Fruit fly (Drosophila melanogaster) whole organism, embryonic: ENCODE data around the gene Dok.

ENCODE experiments used
- Atf3 ChIP-seq: fragments of 200-800 bp; sonication (Bioruptor generic); optimal IDR thresholded peaks from 3 replicates; lab custom pipeline; 2016; ENCODE audit warnings: missing biosample characterization, missing genetic modification characterization
- CG10321 ChIP-seq: fragments of 200-800 bp; sonication (Bioruptor generic); IDR thresholded peaks from 2 replicates; pipeline ENCODE4 v1.3.6; 2022; ENCODE audit warnings: missing biosample characterization, missing genetic modification characterization
- CG11398 ChIP-seq: fragments of 200-800 bp; sonication (Bioruptor generic); optimal IDR thresholded peaks from 2 replicates; lab custom pipeline; 2016; ENCODE audit warnings: missing biosample characterization, missing genetic modification characterization
- CG12391 ChIP-seq: fragments of 200-800 bp; sonication (Bioruptor generic); optimal IDR thresholded peaks from 3 replicates; lab custom pipeline; 2018; ENCODE audit warnings: missing biosample characterization, mild to moderate bottlenecking, missing genetic modification characterization, moderate library complexity
- CG14050 ChIP-seq: fragments of 200-800 bp; sonication (Bioruptor generic); IDR thresholded peaks from 3 replicates; pipeline ENCODE4 v1.3.6; 2022; ENCODE audit warnings: missing biosample characterization, missing genetic modification characterization
- CG15269 ChIP-seq: fragments of 200-800 bp; sonication (Bioruptor generic); optimal IDR thresholded peaks from 2 replicates; lab custom pipeline; 2018; ENCODE audit warnings: missing biosample characterization, mild to moderate bottlenecking, missing genetic modification characterization, moderate library complexity
- CG17361 ChIP-seq: fragments of 200-800 bp; sonication (Bioruptor generic); IDR thresholded peaks from 3 replicates; pipeline ENCODE4 v1.3.6; 2022; ENCODE audit warnings: missing biosample characterization, missing genetic modification characterization
- CG18764 ChIP-seq: fragments of 200-800 bp; sonication (Bioruptor generic); optimal IDR thresholded peaks from 3 replicates; lab custom pipeline; 2016; ENCODE audit warnings: missing biosample characterization, missing genetic modification characterization
- CG2129 ChIP-seq: fragments of 200-800 bp; sonication (Bioruptor generic); IDR thresholded peaks from 2 replicates; pipeline ENCODE4 v1.3.6; 2022; ENCODE audit warnings: missing biosample characterization, missing genetic modification characterization; ENCODE audit not compliant: partially characterized antibody
- CG2202 ChIP-seq: fragments of 200-800 bp; sonication (Bioruptor generic); optimal IDR thresholded peaks from 2 replicates; lab custom pipeline; 2018; ENCODE audit warnings: missing biosample characterization, mild to moderate bottlenecking, missing genetic modification characterization
- CG31365 ChIP-seq: fragments of 200-800 bp; sonication (Bioruptor generic); optimal IDR thresholded peaks from 2 replicates; lab custom pipeline; 2018; ENCODE audit warnings: missing biosample characterization, mild to moderate bottlenecking, missing genetic modification characterization
- CG3281 ChIP-seq: fragments of 200-800 bp; sonication (Bioruptor generic); optimal IDR thresholded peaks from 3 replicates; lab custom pipeline; 2017; ENCODE audit warnings: missing biosample characterization, mild to moderate bottlenecking, missing genetic modification characterization
- CG4328 ChIP-seq: fragments of 200-800 bp; sonication (Bioruptor generic); optimal IDR thresholded peaks from 3 replicates; lab custom pipeline; 2017; ENCODE audit warnings: missing biosample characterization, missing genetic modification reagents, missing genetic modification characterization
- CG4730 ChIP-seq: fragments of 200-800 bp; sonication (Bioruptor generic); IDR thresholded peaks from 2 replicates; pipeline ENCODE4 v1.3.6; 2022; ENCODE audit warnings: missing biosample characterization, missing genetic modification characterization
- CG6765 ChIP-seq: fragments of 200-800 bp; sonication (Bioruptor generic); optimal IDR thresholded peaks from 3 replicates; lab custom pipeline; 2017; ENCODE audit warnings: missing biosample characterization, mild to moderate bottlenecking, missing genetic modification characterization
- CG8924 ChIP-seq: fragments of 200-800 bp; optimal IDR thresholded peaks from 3 replicates; lab custom pipeline; 2019; ENCODE audit warnings: missing biosample characterization, mild to moderate bottlenecking, missing genetic modification characterization, moderate library complexity
- CoRest ChIP-seq: fragments of 200-800 bp; sonication (Bioruptor generic); optimal IDR thresholded peaks from 3 replicates; lab custom pipeline; 2018; ENCODE audit warnings: missing biosample characterization, mild to moderate bottlenecking, missing genetic modification characterization, moderate library complexity
- Ets97D ChIP-seq: fragments of 200-800 bp; sonication (Bioruptor generic); optimal IDR thresholded peaks from 3 replicates; lab custom pipeline; 2016; ENCODE audit warnings: missing biosample characterization, missing genetic modification characterization
- Fer1 ChIP-seq: fragments of 200-800 bp; sonication (Bioruptor generic); optimal IDR thresholded peaks from 2 replicates; lab custom pipeline; 2017; ENCODE audit warnings: missing biosample characterization, mild to moderate bottlenecking, missing genetic modification characterization
- H15 ChIP-seq: fragments of 200-800 bp; sonication (Bioruptor generic); IDR thresholded peaks from 3 replicates; pipeline ENCODE4 v1.3.6; 2022; ENCODE audit warnings: missing biosample characterization, missing genetic modification characterization
- HHEX ChIP-seq: fragments of 200-800 bp; sonication (Bioruptor generic); optimal IDR thresholded peaks from 3 replicates; lab custom pipeline; 2017; ENCODE audit warnings: missing biosample characterization, mild to moderate bottlenecking, missing genetic modification characterization, missing genetic modification reagents
- HLH3B ChIP-seq: fragments of 200-800 bp; sonication (Bioruptor generic); IDR thresholded peaks from 2 replicates; pipeline ENCODE4 v1.3.6; 2022; ENCODE audit warnings: missing biosample characterization, missing genetic modification characterization
- HLH54F ChIP-seq: fragments of 200-800 bp; sonication (Bioruptor generic); optimal IDR thresholded peaks from 3 replicates; lab custom pipeline; 2016; ENCODE audit warnings: missing biosample characterization, missing genetic modification characterization
- Hsf ChIP-seq: fragments of 200-800 bp; sonication (Bioruptor generic); optimal IDR thresholded peaks from 3 replicates; lab custom pipeline; 2016; ENCODE audit warnings: missing biosample characterization, missing genetic modification characterization
- MBD-R2 ChIP-seq: fragments of 200-800 bp; sonication (Bioruptor generic); IDR thresholded peaks from 2 replicates; pipeline ENCODE4 v1.3.6; 2022; ENCODE audit warnings: missing biosample characterization, missing genetic modification characterization
- Meics ChIP-seq: fragments of 200-800 bp; sonication (Bioruptor generic); optimal IDR thresholded peaks from 2 replicates; lab custom pipeline; 2017; ENCODE audit warnings: missing biosample characterization, mild to moderate bottlenecking, missing genetic modification characterization
- NFAT ChIP-seq: fragments of 200-800 bp; sonication (Bioruptor generic); IDR thresholded peaks from 2 replicates; pipeline ENCODE4 v1.3.6; 2022; ENCODE audit warnings: missing biosample characterization, missing genetic modification characterization
- Opbp ChIP-seq: fragments of 200-800 bp; sonication (Bioruptor generic); IDR thresholded peaks from 3 replicates; pipeline ENCODE4 v1.3.6; 2022; ENCODE audit warnings: missing biosample characterization, missing genetic modification characterization; ENCODE audit not compliant: partially characterized antibody
- Scr ChIP-seq: fragments of 200-800 bp; sonication (Bioruptor generic); IDR thresholded peaks from 2 replicates; pipeline ENCODE4 v1.3.6; 2022; ENCODE audit warnings: missing biosample characterization, missing genetic modification characterization; ENCODE audit not compliant: partially characterized antibody
- Taf1 ChIP-seq: fragments of 200-800 bp; sonication (Bioruptor generic); IDR thresholded peaks from 2 replicates; pipeline ENCODE4 v1.3.6; 2022; ENCODE audit warnings: missing biosample characterization, missing genetic modification characterization
- Xbp1 ChIP-seq: fragments of 200-800 bp; sonication (Bioruptor generic); optimal IDR thresholded peaks from 3 replicates; lab custom pipeline; 2016; ENCODE audit warnings: missing biosample characterization, mild to moderate bottlenecking, missing genetic modification characterization
- btn ChIP-seq: fragments of 200-800 bp; sonication (Bioruptor generic); optimal IDR thresholded peaks from 2 replicates; lab custom pipeline; 2016; ENCODE audit warnings: missing biosample characterization, missing genetic modification characterization
- ci ChIP-seq: fragments of 200-800 bp; sonication (Bioruptor generic); IDR thresholded peaks from 3 replicates; pipeline ENCODE4 v1.3.6; 2022; ENCODE audit warnings: missing biosample characterization, missing genetic modification characterization
- dati ChIP-seq: fragments of 200-800 bp; sonication (Bioruptor generic); IDR thresholded peaks from 2 replicates; pipeline ENCODE4 v1.3.6; 2022; ENCODE audit warnings: missing biosample characterization, missing genetic modification characterization
- gce ChIP-seq: fragments of 200-800 bp; sonication (Bioruptor generic); IDR thresholded peaks from 3 replicates; pipeline ENCODE4 v1.3.6; 2022; ENCODE audit warnings: missing biosample characterization, missing genetic modification characterization
- gsb ChIP-seq: fragments of 200-800 bp; sonication (Bioruptor generic); IDR thresholded peaks from 2 replicates; pipeline ENCODE4 v1.3.6; 2022; ENCODE audit warnings: missing biosample characterization, missing genetic modification characterization
- gt ChIP-seq: fragments of 200-800 bp; sonication (Bioruptor generic); IDR thresholded peaks from 2 replicates; pipeline ENCODE4 v1.3.6; 2022; ENCODE audit warnings: missing biosample characterization, missing genetic modification characterization
- jigr1 ChIP-seq: fragments of 200-800 bp; sonication (Bioruptor generic); IDR thresholded peaks from 3 replicates; pipeline ENCODE4 v1.3.6; 2022; ENCODE audit warnings: missing biosample characterization, missing genetic modification characterization
- jing ChIP-seq: fragments of 200-800 bp; sonication (Bioruptor generic); optimal IDR thresholded peaks from 2 replicates; lab custom pipeline; 2018; ENCODE audit warnings: missing biosample characterization, mild to moderate bottlenecking, missing genetic modification characterization
- kni ChIP-seq: fragments of 200-800 bp; sonication (Bioruptor generic); optimal IDR thresholded peaks from 3 replicates; lab custom pipeline; 2017; ENCODE audit warnings: mild to moderate bottlenecking, missing biosample characterization, missing genetic modification reagents, missing genetic modification characterization
- odd ChIP-seq: fragments of 200-800 bp; sonication (Bioruptor generic); optimal IDR thresholded peaks from 2 replicates; lab custom pipeline; 2017; ENCODE audit warnings: missing biosample characterization, mild to moderate bottlenecking, missing genetic modification characterization
- p53 ChIP-seq: fragments of 200-800 bp; sonication (Bioruptor generic); optimal IDR thresholded peaks from 2 replicates; lab custom pipeline; 2016; ENCODE audit warnings: missing biosample characterization, missing genetic modification characterization
- pnt ChIP-seq: fragments of 200-800 bp; sonication (Bioruptor generic); optimal IDR thresholded peaks from 3 replicates; lab custom pipeline; 2016; ENCODE audit warnings: missing biosample characterization, missing genetic modification characterization
- psq ChIP-seq: fragments of 200-800 bp; sonication (Bioruptor generic); optimal IDR thresholded peaks from 2 replicates; lab custom pipeline; 2017; ENCODE audit warnings: missing biosample characterization, missing genetic modification characterization
- ranshi ChIP-seq: fragments of 200-800 bp; sonication (Bioruptor generic); IDR thresholded peaks from 2 replicates; pipeline ENCODE4 v1.3.6; 2022; ENCODE audit warnings: missing biosample characterization, missing genetic modification characterization
- repo ChIP-seq: fragments of 200-800 bp; sonication (Bioruptor generic); optimal IDR thresholded peaks from 2 replicates; lab custom pipeline; 2016; ENCODE audit warnings: missing biosample characterization, missing genetic modification characterization
- sens ChIP-seq: fragments of 200-800 bp; sonication (Bioruptor generic); peaks from one replicate; lab custom pipeline; 2016; ENCODE audit warnings: missing biosample characterization, missing genetic modification characterization
- sim ChIP-seq: fragments of 200-800 bp; sonication (Bioruptor generic); IDR thresholded peaks from 2 replicates; pipeline ENCODE4 v1.3.6; 2022; ENCODE audit warnings: missing biosample characterization, missing genetic modification characterization
- sna ChIP-seq: fragments of 200-800 bp; sonication (Bioruptor generic); IDR thresholded peaks from 2 replicates; pipeline ENCODE4 v1.3.6; 2022; ENCODE audit warnings: missing biosample characterization, missing genetic modification characterization; ENCODE audit not compliant: partially characterized antibody
- trh ChIP-seq: fragments of 200-800 bp; sonication (Bioruptor generic); optimal IDR thresholded peaks from 2 replicates; lab custom pipeline; 2016; ENCODE audit warnings: missing biosample characterization, missing genetic modification characterization
- vvl ChIP-seq: fragments of 200-800 bp; sonication (Bioruptor generic); IDR thresholded peaks from 2 replicates; pipeline ENCODE4 v1.3.6; 2022; ENCODE audit warnings: missing biosample characterization, missing genetic modification characterization
- yki ChIP-seq: fragments of >200 bp; optimal IDR thresholded peaks from 3 replicates; lab custom pipeline; 2018

The Dok gene

dm6 chrX:7305753-7306338 lies 18.2 kb upstream of the Dok start (continued):
- TF ChIP-seq CG4730 (no peak), gce (GFP tag; lab: Robert Waterston, UW) (no peak), CG17361 (GFP tag; lab: Robert Waterston, UW) (peak; percentile 73), ranshi (GFP tag; lab: Robert Waterston, UW) (peak; percentile 40; the same call in 1 of the 2 replicates), p53 (no peak), Taf1 (GFP tag; lab: Robert Waterston, UW) (no peak), gt (GFP tag; lab: Robert Waterston, UW) (no peak), NFAT (GFP tag; lab: Robert Waterston, UW) (no peak), Scr (no peak), sens (GFP tag; lab: Kevin White, UChicago) (peak; percentile 86), HHEX (peak; percentile 46), gsb (no peak), btn (GFP tag; lab: Kevin White, UChicago) (no peak), CG8924 (tag; lab: Kevin White, UChicago) (peak; percentile 28), Xbp1 (GFP tag; lab: Kevin White, UChicago) (peak; percentile 52), ci (GFP tag; lab: Robert Waterston, UW) (0 out of 3 replicates have a peak, but pooled peaks have one; percentile 24), sim (GFP tag; lab: Robert Waterston, UW) (no peak), psq (GFP tag; lab: Kevin White, UChicago) (no peak), CG31365 (no peak), CG3281 (GFP tag; lab: Kevin White, UChicago) (peak; percentile 34), CG10321 (GFP tag; lab: Robert Waterston, UW) (no peak), Opbp (GFP tag; lab: Robert Waterston, UW) (no peak), vvl (GFP tag; lab: Robert Waterston, UW) (peak; percentile 79), Meics (GFP tag; lab: Kevin White, UChicago) (peak; percentile 47), Atf3 (GFP tag; lab: Kevin White, UChicago) (no peak), CoRest (tag; lab: Kevin White, UChicago) (peak; percentile 74), CG4328 (GFP tag; lab: Kevin White, UChicago) (no peak), dati (GFP tag; lab: Robert Waterston, UW) (no peak), HLH54F (GFP tag; lab: Kevin White, UChicago) (no peak), jigr1 (peak; percentile 50; the same call in 1 of the 3 replicates), CG15269 (tag; lab: Kevin White, UChicago) (peak; percentile 49), kni (peak; percentile 36), HLH3B (GFP tag; lab: Robert Waterston, UW) (0 out of 2 replicates have a peak, but pooled peaks have one; percentile 32), Hsf (GFP tag; lab: Kevin White, UChicago) (peak; percentile 33), CG14050 (GFP tag; lab: Robert Waterston, UW) (peak; percentile 12; the same call in 1 of the 3 replicates), repo (GFP tag; lab: Kevin White, UChicago) (no peak), CG12391 (tag; lab: Kevin White, UChicago) (peak; percentile 33), H15 (GFP tag; lab: Robert Waterston, UW) (no peak), CG11398 (GFP tag; lab: Kevin White, UChicago) (no peak), sna (no peak), CG18764 (GFP tag; lab: Kevin White, UChicago) (no peak), yki (lab: Kevin White, UChicago) (no peak), Fer1 (GFP tag; lab: Kevin White, UChicago) (peak; percentile 60), trh (GFP tag; lab: Kevin White, UChicago) (no peak), MBD-R2 (GFP tag; lab: Robert Waterston, UW) (no peak), pnt (GFP tag; lab: Kevin White, UChicago) (peak; percentile 44), jing (GFP tag; lab: Kevin White, UChicago) (no peak), CG6765 (GFP tag; lab: Kevin White, UChicago) (no peak), odd (GFP tag; lab: Kevin White, UChicago) (peak; percentile 22), CG2129 (GFP tag; lab: Robert Waterston, UW) (no peak), CG2202 (tag; lab: Kevin White, UChicago) (peak; percentile 44), Ets97D (GFP tag; lab: Kevin White, UChicago) (no peak)
